Worm (Caenorhabditis elegans): ENCODE results near the gene bgal-2.
A peak's percentile ranks its signal among the peaks of the same experiment; 100 is the strongest.

The bgal-2 gene

DNA sequence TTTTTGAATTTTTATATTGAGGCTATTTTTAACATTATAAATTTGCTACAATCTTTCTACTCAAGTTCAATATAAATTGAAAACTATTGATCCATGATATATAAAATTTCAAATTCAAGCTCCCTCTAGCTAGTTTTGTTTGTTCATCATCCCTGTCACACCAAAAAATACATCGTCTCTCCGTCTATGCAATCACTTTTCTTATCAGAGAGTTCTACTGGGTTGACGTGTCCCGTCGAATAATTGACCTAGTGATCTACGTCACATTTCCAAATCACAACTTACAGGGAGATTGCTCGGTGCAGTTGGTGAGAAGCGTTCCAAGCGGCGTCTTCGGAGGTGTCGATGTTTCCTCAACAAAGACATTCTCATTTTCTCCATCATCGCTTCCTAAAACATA is 23.0 kb upstream of the bgal-2 start:
- peak; percentile 61 for TF ChIP-seq fos-1 (tag; optimal IDR thresholded peaks at IDR 0.05)
- no peak for TF ChIP-seq nhr-10 (tag; optimal IDR thresholded peaks at IDR 0.05)
- TF ChIP-seq elt-1 (tag; optimal IDR thresholded peaks at IDR 0.05), result no peak
- TF ChIP-seq crh-2 (tag; optimal IDR thresholded peaks at IDR 0.05), result peak; percentile 57
- no peak for TF ChIP-seq unc-55 (GFP tag; optimal IDR thresholded peaks at IDR 0.05)
- TF ChIP-seq ztf-11 (tag; optimal IDR thresholded peaks at IDR 0.05), result no peak
- TF ChIP-seq peb-1 (tag; optimal IDR thresholded peaks at IDR 0.05), result no peak
- TF ChIP-seq elt-3 (tag; optimal IDR thresholded peaks at IDR 0.05), result no peak
- no peak for TF ChIP-seq lsy-2 (tag; optimal IDR thresholded peaks at IDR 0.05)
- no peak for TF ChIP-seq skn-1 (tag; optimal IDR thresholded peaks at IDR 0.05)
- no peak for TF ChIP-seq nhr-21 (tag; optimal IDR thresholded peaks at IDR 0.05)
- no peak for TF ChIP-seq lin-11 (tag; optimal IDR thresholded peaks at IDR 0.05)
- TF ChIP-seq F13H6.1 (tag; optimal IDR thresholded peaks at IDR 0.05), result no peak
- peak; percentile 27 for TF ChIP-seq sma-9 (GFP tag; optimal IDR thresholded peaks at IDR 0.05)
- no peak for TF ChIP-seq sma-9 (tag; optimal IDR thresholded peaks at IDR 0.05)
- TF ChIP-seq gmeb-1 (tag; optimal IDR thresholded peaks at IDR 0.05), result no peak
- TF ChIP-seq aly-2 (tag; optimal IDR thresholded peaks at IDR 0.05), result no peak
- TF ChIP-seq nhr-129 (tag; optimal IDR thresholded peaks at IDR 0.05), result no peak
- TF ChIP-seq nhr-77 (tag; optimal IDR thresholded peaks at IDR 0.05), result no peak
- TF ChIP-seq ama-1 (optimal IDR thresholded peaks at IDR 0.05), result no peak
- no peak for TF ChIP-seq zag-1 (tag; optimal IDR thresholded peaks at IDR 0.05)
- no peak for TF ChIP-seq ztf-1 (GFP tag; conservative IDR thresholded peaks at IDR 0.05)
- no peak for TF ChIP-seq C34F6.9 (tag; optimal IDR thresholded peaks at IDR 0.05)
- TF ChIP-seq unc-62 (GFP tag; optimal IDR thresholded peaks at IDR 0.05), result no peak
- TF ChIP-seq alr-1 (tag; optimal IDR thresholded peaks at IDR 0.05), result no peak
- TF ChIP-seq mdl-1 (tag; optimal IDR thresholded peaks at IDR 0.05), result no peak
- TF ChIP-seq mab-5 (tag; optimal IDR thresholded peaks at IDR 0.05), result no peak

DNA sequence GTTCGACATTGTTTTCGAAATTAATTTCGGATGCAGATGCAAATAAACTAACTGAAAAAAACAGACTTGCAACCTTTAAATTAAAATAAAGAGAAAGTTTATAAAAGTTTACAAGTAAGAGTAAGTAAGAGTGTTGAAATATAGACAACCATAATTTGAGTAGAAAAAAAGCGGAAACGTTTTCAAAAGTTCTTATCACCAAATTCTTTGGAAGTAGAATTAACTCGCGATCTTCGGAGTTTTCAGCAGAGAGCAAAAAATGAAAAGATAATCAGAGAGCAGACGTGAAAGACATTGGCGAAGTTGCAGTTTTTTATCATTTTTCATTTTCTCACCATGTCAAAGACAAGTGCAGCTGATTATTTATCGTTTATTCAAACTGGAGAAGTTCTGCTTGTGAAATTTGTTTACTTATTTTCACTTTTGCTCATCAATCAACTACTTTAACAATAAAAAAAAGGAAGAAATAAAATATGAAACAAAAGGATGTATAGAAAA is 22.5 kb upstream of the bgal-2 start, which contains the start of gene abts-4:
Gene abts-4 (minus strand): TSS at position 51 of the 498 bp plus-strand sequence.
- TF ChIP-seq nhr-21 (tag; optimal IDR thresholded peaks at IDR 0.05), result no peak
- peak; percentile 44 for TF ChIP-seq sma-9 (GFP tag; optimal IDR thresholded peaks at IDR 0.05)
- no peak for TF ChIP-seq sma-9 (tag; optimal IDR thresholded peaks at IDR 0.05)
- TF ChIP-seq fos-1 (tag; optimal IDR thresholded peaks at IDR 0.05), result peak; percentile 39
- TF ChIP-seq sma-3 (GFP tag; optimal IDR thresholded peaks at IDR 0.05), result no peak
- TF ChIP-seq blmp-1 (tag; optimal IDR thresholded peaks at IDR 0.05; ENCODE audit: insufficient read depth), result no peak

DNA sequence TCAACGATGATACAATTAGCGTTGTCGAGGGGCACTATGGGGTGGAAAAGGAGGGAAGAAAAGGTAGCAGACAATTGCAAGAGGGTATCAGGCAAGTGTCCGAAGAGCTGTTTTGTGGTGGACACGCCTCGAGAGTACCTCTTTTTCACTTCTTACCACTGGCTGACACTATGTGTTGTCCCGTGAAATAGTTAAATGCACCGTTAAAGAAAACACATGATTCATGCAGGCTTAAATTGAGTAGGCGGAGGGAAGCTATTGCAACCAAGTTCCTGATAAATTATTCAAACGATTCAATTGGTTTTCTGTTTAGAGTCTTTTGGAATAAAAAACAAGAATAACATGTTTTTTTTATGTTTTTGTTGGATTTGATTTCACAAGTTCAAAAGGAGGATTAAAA is 6.2 kb upstream of the bgal-2 start, which contains the start of gene irk-1:
Gene irk-1 (minus strand): TSS at position 101 of the 400 bp plus-strand sequence.
- TF ChIP-seq egl-27 (tag; optimal IDR thresholded peaks at IDR 0.05) (no peak), ceh-82 (tag; optimal IDR thresholded peaks at IDR 0.05) (no peak), mab-5 (tag; optimal IDR thresholded peaks at IDR 0.05) (no peak), ama-1 (optimal IDR thresholded peaks at IDR 0.05) (no peak), ztf-4 (tag; optimal IDR thresholded peaks at IDR 0.05) (no peak), nhr-6 (tag; optimal IDR thresholded peaks at IDR 0.05) (no peak), lin-39 (tag; optimal IDR thresholded peaks at IDR 0.05) (no peak), nhr-23 (tag; optimal IDR thresholded peaks at IDR 0.05) (no peak), alr-1 (tag; optimal IDR thresholded peaks at IDR 0.05) (no peak), elt-3 (tag; optimal IDR thresholded peaks at IDR 0.05) (no peak), R02D3.7 (tag; optimal IDR thresholded peaks at IDR 0.05) (no peak), crh-2 (tag; optimal IDR thresholded peaks at IDR 0.05) (no peak), sma-3 (GFP tag; optimal IDR thresholded peaks at IDR 0.05) (no peak)

DNA sequence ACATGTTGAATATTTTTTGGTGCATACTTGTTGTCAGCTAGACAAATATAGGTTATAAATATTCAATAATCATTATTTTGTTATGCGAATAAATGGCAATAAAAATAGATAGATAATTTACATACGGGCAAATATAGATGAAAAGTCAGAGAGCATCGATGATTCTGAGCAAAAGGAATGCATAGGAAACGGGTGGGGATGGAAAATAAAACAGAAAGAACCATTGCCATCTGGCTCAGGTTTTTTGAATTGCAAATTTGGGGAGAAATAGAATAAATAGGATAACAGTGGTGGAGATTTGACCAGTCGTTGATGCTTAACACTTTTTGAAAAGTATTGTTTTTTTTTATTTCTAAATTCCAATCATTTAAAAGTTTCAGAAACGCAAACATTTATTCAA is 1.4 kb upstream of the bgal-2 start, which contains the start of gene idpp-6:
Gene idpp-6 (plus strand): TSS at position 301 of the 400 bp plus-strand sequence.
- TF ChIP-seq unc-39 (tag; optimal IDR thresholded peaks at IDR 0.05), result no peak
- TF ChIP-seq nhr-12 (tag; optimal IDR thresholded peaks at IDR 0.05), result no peak
- TF ChIP-seq ztf-4 (tag; optimal IDR thresholded peaks at IDR 0.05), result no peak
- no peak for TF ChIP-seq zag-1 (tag; optimal IDR thresholded peaks at IDR 0.05)
- TF ChIP-seq ceh-16 (tag; optimal IDR thresholded peaks at IDR 0.05), result no peak
- TF ChIP-seq R02D3.7 (tag; optimal IDR thresholded peaks at IDR 0.05), result no peak
- TF ChIP-seq dmd-4 (tag; optimal IDR thresholded peaks at IDR 0.05), result no peak
- no peak for TF ChIP-seq nhr-25 (tag; optimal IDR thresholded peaks at IDR 0.05)
- no peak for TF ChIP-seq elt-1 (tag; optimal IDR thresholded peaks at IDR 0.05)
- TF ChIP-seq mab-5 (tag; optimal IDR thresholded peaks at IDR 0.05), result no peak
- no peak for TF ChIP-seq sem-4 (tag; optimal IDR thresholded peaks at IDR 0.05)
- no peak for TF ChIP-seq ceh-82 (tag; optimal IDR thresholded peaks at IDR 0.05)
- no peak for TF ChIP-seq Y55F3AM.14 (GFP tag; optimal IDR thresholded peaks at IDR 0.05)
- TF ChIP-seq nhr-10 (tag; optimal IDR thresholded peaks at IDR 0.05), result no peak
- TF ChIP-seq nhr-77 (tag; optimal IDR thresholded peaks at IDR 0.05), result no peak
